Fruit fly (Drosophila melanogaster) whole organism, pupa: ENCODE results near the gene CG44153.

Experiments used
- CG10348 ChIP-seq: fragments of 200-800 bp; sonication (Bioruptor generic); IDR thresholded peaks from 2 replicates; pipeline ENCODE4 v1.3.6; 2022; ENCODE audit warnings: missing biosample characterization, missing genetic modification characterization
- CG12605 ChIP-seq: fragments of 200-800 bp; sonication (Bioruptor generic); IDR thresholded peaks from 2 replicates; pipeline ENCODE4 v1.3.6; 2022; ENCODE audit warnings: missing biosample characterization, missing genetic modification characterization
- CG13204 ChIP-seq: fragments of 200-800 bp; sonication (Bioruptor generic); optimal IDR thresholded peaks from 2 replicates; lab custom pipeline; 2018; ENCODE audit warnings: missing biosample characterization, mild to moderate bottlenecking, missing genetic modification characterization, moderate library complexity
- CG14655 ChIP-seq: fragments of 200-800 bp; sonication (Bioruptor generic); optimal IDR thresholded peaks from 3 replicates; lab custom pipeline; 2017; ENCODE audit warnings: mild to moderate bottlenecking, missing biosample characterization, missing genetic modification reagents, missing genetic modification characterization
- CG15710 ChIP-seq: fragments of 200-800 bp; sonication (Bioruptor generic); optimal IDR thresholded peaks from 2 replicates; lab custom pipeline; 2018; ENCODE audit warnings: missing biosample characterization, mild to moderate bottlenecking, missing genetic modification characterization, moderate library complexity
- CG17806 ChIP-seq: fragments of 200-800 bp; sonication (Bioruptor generic); optimal IDR thresholded peaks from 2 replicates; lab custom pipeline; 2018; ENCODE audit warnings: missing biosample characterization, mild to moderate bottlenecking, missing genetic modification characterization, moderate library complexity
- CG32121 ChIP-seq: fragments of 200-800 bp; sonication (Bioruptor generic); IDR thresholded peaks from 2 replicates; pipeline ENCODE4 v1.3.6; 2022; ENCODE audit warnings: missing biosample characterization, missing genetic modification characterization
- CG34367 ChIP-seq: fragments of 200-800 bp; sonication (Bioruptor generic); optimal IDR thresholded peaks from 2 replicates; lab custom pipeline; 2018; ENCODE audit warnings: missing biosample characterization, mild to moderate bottlenecking, missing genetic modification characterization
- CG4496 ChIP-seq: fragments of 200-800 bp; sonication (Bioruptor generic); IDR thresholded peaks from 3 replicates; pipeline ENCODE4 v1.3.6; 2022; ENCODE audit warnings: missing biosample characterization, missing genetic modification characterization
- CG8159 ChIP-seq: fragments of 200-800 bp; sonication (Bioruptor generic); optimal IDR thresholded peaks from 3 replicates; lab custom pipeline; 2018; ENCODE audit warnings: missing biosample characterization, mild to moderate bottlenecking, missing genetic modification characterization, moderate library complexity
- CG8301 ChIP-seq: fragments of 200-800 bp; sonication (Bioruptor generic); optimal IDR thresholded peaks from 2 replicates; lab custom pipeline; 2018; ENCODE audit warnings: missing biosample characterization, mild to moderate bottlenecking, missing genetic modification characterization
- CG9948 ChIP-seq: fragments of 200-800 bp; sonication (Bioruptor generic); optimal IDR thresholded peaks from 2 replicates; lab custom pipeline; 2018; ENCODE audit warnings: missing biosample characterization, mild to moderate bottlenecking, missing genetic modification characterization, moderate library complexity
- D1 ChIP-seq: fragments of 200-800 bp; sonication (Bioruptor generic); optimal IDR thresholded peaks from 2 replicates; lab custom pipeline; 2018; ENCODE audit warnings: missing biosample characterization, mild to moderate bottlenecking, missing genetic modification characterization, moderate library complexity
- EcR ChIP-seq: fragments of 200-800 bp; sonication (Bioruptor generic); optimal IDR thresholded peaks from 3 replicates; lab custom pipeline; 2019; ENCODE audit warnings: missing biosample characterization, missing genetic modification characterization, mild to moderate bottlenecking, moderate library complexity, missing genetic modification reagents
- Ets98B ChIP-seq: fragments of 200-800 bp; sonication (Bioruptor generic); IDR thresholded peaks from 2 replicates; pipeline ENCODE4 v1.3.6; 2022; ENCODE audit warnings: missing biosample characterization, missing genetic modification characterization
- Pif1A ChIP-seq: fragments of 200-800 bp; sonication (Bioruptor generic); optimal IDR thresholded peaks from 3 replicates; lab custom pipeline; 2016; ENCODE audit warnings: missing biosample characterization, missing genetic modification characterization
- Pif1B ChIP-seq: fragments of 200-800 bp; sonication (Bioruptor generic); optimal IDR thresholded peaks from 3 replicates; lab custom pipeline; 2016; ENCODE audit warnings: missing biosample characterization, missing genetic modification characterization
- Snoo ChIP-seq: fragments of 200-800 bp; sonication (Bioruptor generic); optimal IDR thresholded peaks from 3 replicates; lab custom pipeline; 2017; ENCODE audit warnings: missing biosample characterization, mild to moderate bottlenecking, missing genetic modification characterization, inconsistent platforms
- fd96Ca ChIP-seq: fragments of 200-800 bp; sonication (Bioruptor generic); IDR thresholded peaks from 3 replicates; pipeline ENCODE4 v1.3.6; 2022; ENCODE audit warnings: missing biosample characterization, missing genetic modification characterization
- gl ChIP-seq: fragments of 200-800 bp; sonication (Bioruptor generic); optimal IDR thresholded peaks from 2 replicates; lab custom pipeline; 2018; ENCODE audit warnings: missing biosample characterization, mild to moderate bottlenecking, missing genetic modification characterization
- rn ChIP-seq: fragments of 200-800 bp; sonication (Bioruptor generic); IDR thresholded peaks from 2 replicates; pipeline ENCODE4 v1.3.6; 2022; ENCODE audit warnings: missing biosample characterization, missing genetic modification characterization

CG44153 gene

dm6 chr2L:10201743-10202142 is 21.7 kb upstream of the CG44153 start:
- 0 out of 3 replicates have a peak, but pooled peaks have one; percentile 37 for TF ChIP-seq CG4496 (GFP tag; lab: Robert Waterston, UW)
- no peak for TF ChIP-seq rn
- TF ChIP-seq CG8301: no peak
- no peak for TF ChIP-seq CG9948 (tag; lab: Kevin White, UChicago)
- TF ChIP-seq CG13204 (GFP tag; lab: Kevin White, UChicago): no peak
- no peak for TF ChIP-seq CG32121 (GFP tag; lab: Robert Waterston, UW)

DNA sequence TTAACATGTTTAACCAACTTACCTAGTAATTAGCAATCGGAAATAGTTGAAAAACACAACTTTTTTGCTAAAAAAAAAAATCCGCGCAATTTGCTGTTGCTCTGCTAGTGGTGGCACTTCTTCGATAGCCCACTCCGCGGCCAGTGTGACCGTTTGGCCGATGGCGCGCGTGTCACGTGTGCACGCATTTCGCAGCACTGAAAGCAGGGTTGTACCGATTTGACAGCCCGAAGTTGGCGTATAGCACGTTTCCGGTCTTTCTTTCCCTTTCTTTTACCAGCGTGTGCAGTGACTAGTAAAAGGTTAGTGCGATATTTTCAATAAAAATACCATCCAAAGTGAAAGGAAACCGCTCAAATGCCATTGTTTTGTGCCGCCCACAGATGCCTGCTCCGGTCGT is 20.8 kb upstream of the CG44153 start, which contains the start of the genes Ripalpha and RpL7:
Gene Ripalpha (minus strand): TSS at position 128 of the 400 bp plus-strand sequence.
Gene RpL7 (plus strand): TSS at position 158 of the 400 bp plus-strand sequence.
- TF ChIP-seq CG14655 (no peak), rn (peak; percentile 85), CG10348 (no peak), CG15710 (tag; lab: Kevin White, UChicago) (peak; percentile 80), CG13204 (GFP tag; lab: Kevin White, UChicago) (no peak), CG12605 (GFP tag; lab: Robert Waterston, UW) (peak; percentile 88), fd96Ca (GFP tag; lab: Robert Waterston, UW) (no peak), CG32121 (GFP tag; lab: Robert Waterston, UW) (peak; percentile 77), CG8301 (peak; percentile 61), Snoo (tag; lab: Kevin White, UChicago) (peak; percentile 95), gl (tag; lab: Kevin White, UChicago) (peak; percentile 81), CG34367 (tag; lab: Kevin White, UChicago) (peak; percentile 89), CG17806 (peak; percentile 57), CG9948 (tag; lab: Kevin White, UChicago) (peak; percentile 43), CG4496 (GFP tag; lab: Robert Waterston, UW) (peak; percentile 97), Pif1A (GFP tag; lab: Kevin White, UChicago) (peak; percentile 89), CG8159 (tag; lab: Kevin White, UChicago) (peak; percentile 68), Ets98B (GFP tag; lab: Robert Waterston, UW) (peak; percentile 91), EcR (GFP tag; lab: Kevin White, UChicago) (no peak), Pif1B (GFP tag; lab: Kevin White, UChicago) (peak; percentile 76), D1 (tag; lab: Kevin White, UChicago) (no peak)

- TF ChIP-seq CG14655: no peak
These were observed 18.9 kb upstream of the CG44153 start, which contains the start of gene Sur for dm6 chr2L:10198911-10199310. Gene Sur, minus strand, starts transcription at chr2L:10199117.

- TF ChIP-seq CG17806 (no peak), CG34367 (tag; lab: Kevin White, UChicago) (no peak), CG14655 (no peak), CG32121 (GFP tag; lab: Robert Waterston, UW) (no peak), CG8301 (no peak), Pif1A (GFP tag; lab: Kevin White, UChicago) (no peak), CG15710 (tag; lab: Kevin White, UChicago) (no peak), CG8159 (tag; lab: Kevin White, UChicago) (no peak), gl (tag; lab: Kevin White, UChicago) (no peak), CG13204 (GFP tag; lab: Kevin White, UChicago) (no peak), rn (no peak), CG12605 (GFP tag; lab: Robert Waterston, UW) (no peak), fd96Ca (GFP tag; lab: Robert Waterston, UW) (no peak), CG4496 (GFP tag; lab: Robert Waterston, UW) (no peak), EcR (GFP tag; lab: Kevin White, UChicago) (no peak), Snoo (tag; lab: Kevin White, UChicago) (no peak), CG10348 (no peak)
These were observed 11.3 kb upstream of the CG44153 start, which contains the start of gene Fum4 for dm6 chr2L:10191396-10191795. Gene Fum4, minus strand, starts transcription at chr2L:10191496.

- no peak for TF ChIP-seq Pif1B (GFP tag; lab: Kevin White, UChicago)
- TF ChIP-seq D1 (tag; lab: Kevin White, UChicago): no peak
- no peak for TF ChIP-seq CG32121 (GFP tag; lab: Robert Waterston, UW)
- TF ChIP-seq CG8159 (tag; lab: Kevin White, UChicago): no peak
- TF ChIP-seq CG14655: no peak
- no peak for TF ChIP-seq CG17806
These were observed 7.7 kb downstream of the CG44153 start, which contains the start of gene CG13137 for dm6 chr2L:10172402-10172801. Gene CG13137, plus strand, starts transcription at chr2L:10172702.

DNA sequence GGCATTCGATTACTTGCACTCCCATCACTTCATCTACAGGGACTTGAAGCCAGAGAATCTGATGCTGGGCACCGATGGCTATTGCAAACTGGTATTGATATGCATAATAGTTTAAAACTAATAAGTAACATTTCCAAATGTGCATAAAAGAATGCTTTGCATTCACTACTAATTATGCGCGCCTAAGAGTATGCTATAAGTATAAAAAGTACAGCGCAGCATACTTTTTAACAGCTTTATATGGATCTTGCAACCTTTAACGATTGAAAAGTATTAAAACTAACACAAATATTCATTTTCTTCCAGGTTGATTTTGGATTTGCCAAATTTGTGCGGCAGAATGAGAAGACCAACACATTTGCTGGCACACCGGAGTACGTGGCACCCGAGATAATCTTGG is 25.7 kb downstream of the CG44153 start:
- no peak for TF ChIP-seq Snoo (tag; lab: Kevin White, UChicago)
- no peak for TF ChIP-seq fd96Ca (GFP tag; lab: Robert Waterston, UW)
- TF ChIP-seq CG13204 (GFP tag; lab: Kevin White, UChicago): no peak
- TF ChIP-seq CG17806: no peak
- TF ChIP-seq Pif1B (GFP tag; lab: Kevin White, UChicago): no peak
- TF ChIP-seq CG15710 (tag; lab: Kevin White, UChicago): no peak
- no peak for TF ChIP-seq gl (tag; lab: Kevin White, UChicago)
- TF ChIP-seq CG14655: no peak
- no peak for TF ChIP-seq CG12605 (GFP tag; lab: Robert Waterston, UW)
- no peak for TF ChIP-seq CG4496 (GFP tag; lab: Robert Waterston, UW)
- TF ChIP-seq CG9948 (tag; lab: Kevin White, UChicago): no peak
- TF ChIP-seq, all 21 proteins: peak for 0
